Worm (Caenorhabditis elegans) whole organism, young adult: Measurements from ENCODE around the gene fce-2.

Experiments used
- C06A6.2 ChIP-seq: fragments of 200-800 bp; sonication (Bioruptor generic); conservative IDR thresholded peaks from 2 replicates; pipeline ENCODE4 v1.3.6; 2022; ENCODE audit warnings: missing genetic modification characterization, missing compliant biosample characterization
- D2030.7 ChIP-seq: fragments of 200-800 bp; sonication (Bioruptor generic); IDR thresholded peaks from 2 replicates; pipeline ENCODE4 v1.3.6; 2022; ENCODE audit warnings: missing genetic modification reagents, missing genetic modification characterization, missing compliant biosample characterization
- F33H1.4 ChIP-seq: fragments of 200-800 bp; sonication (Bioruptor generic); IDR thresholded peaks from 2 replicates; pipeline ENCODE4 v1.3.6; 2022; ENCODE audit warnings: missing genetic modification reagents, missing genetic modification characterization, missing compliant biosample characterization
- F37B4.10 ChIP-seq: fragments of 200-800 bp; sonication (Bioruptor generic); IDR thresholded peaks from 2 replicates; pipeline ENCODE4 v1.3.6; 2022; ENCODE audit warnings: missing genetic modification characterization, missing compliant biosample characterization
- F39B2.1 ChIP-seq: fragments of 200-800 bp; sonication (Bioruptor generic); IDR thresholded peaks from 2 replicates; pipeline ENCODE4 v1.3.6; 2022; ENCODE audit warnings: missing genetic modification reagents, missing genetic modification characterization, missing compliant biosample characterization
- F52B5.7 ChIP-seq: sonication (generic microtip); optimal IDR thresholded peaks from 2 replicates; lab custom pipeline; 2016; ENCODE audit warnings: mild to moderate bottlenecking, missing genetic modification characterization, missing compliant biosample characterization
- K11D2.4 ChIP-seq: fragments of 200-800 bp; sonication (Bioruptor generic); IDR thresholded peaks from 2 replicates; pipeline ENCODE4 v1.3.6; 2022; ENCODE audit warnings: missing genetic modification reagents, missing genetic modification characterization, missing compliant biosample characterization
- Y53G8AR.9 ChIP-seq: fragments of 200-800 bp; sonication (Bioruptor generic); conservative IDR thresholded peaks from 2 replicates; pipeline ENCODE4 v1.3.6; 2022; ENCODE audit warnings: missing genetic modification reagents, missing genetic modification characterization, missing compliant biosample characterization
- akir-1 ChIP-seq: fragments of 200-800 bp; sonication (Bioruptor generic); optimal IDR thresholded peaks from 2 replicates; lab custom pipeline; 2018; ENCODE audit warnings: mild to moderate bottlenecking, missing genetic modification characterization, moderate library complexity, missing compliant biosample characterization
- aptf-2 ChIP-seq: fragments of 200-800 bp; sonication (Bioruptor generic); conservative IDR thresholded peaks from 2 replicates; pipeline ENCODE4 v1.3.6; 2022; ENCODE audit warnings: missing genetic modification reagents, missing genetic modification characterization, missing compliant biosample characterization
- attf-5 ChIP-seq: fragments of 200-800 bp; sonication (Bioruptor generic); optimal IDR thresholded peaks from 2 replicates; lab custom pipeline; 2018; ENCODE audit warnings: mild to moderate bottlenecking, missing genetic modification characterization, missing compliant biosample characterization
- bed-2 ChIP-seq: fragments of 200-800 bp; sonication (Bioruptor generic); IDR thresholded peaks from 2 replicates; pipeline ENCODE4 v1.3.6; 2022; ENCODE audit warnings: missing genetic modification reagents, missing genetic modification characterization, missing compliant biosample characterization
- cebp-1 ChIP-seq, 2 experiments: fragments of 200-800 bp in 1 of 2; sonication (Bioruptor generic) in 1 of 2; sonication (generic microtip) in 1 of 2; IDR thresholded peaks in 1 of 2; optimal IDR thresholded peaks in 1 of 2; 2 replicates each; pipeline versions ENCODE4 v1.3.6 to Lab custom; 2017 to 2022; ENCODE audit warnings: missing compliant biosample characterization in 2 of 2, missing genetic modification characterization in 2 of 2, mild to moderate bottlenecking in 1 of 2, missing genetic modification reagents in 1 of 2, moderate library complexity in 1 of 2
- ceh-40 ChIP-seq: fragments of 200-800 bp; sonication (Bioruptor generic); IDR thresholded peaks from 2 replicates; pipeline ENCODE4 v1.3.6; 2022; ENCODE audit warnings: missing genetic modification characterization, missing compliant biosample characterization
- ceh-58 ChIP-seq: fragments of 200-800 bp; sonication (Bioruptor generic); IDR thresholded peaks from 2 replicates; pipeline ENCODE4 v1.3.6; 2022; ENCODE audit warnings: missing genetic modification characterization, missing compliant biosample characterization
- ceh-79 ChIP-seq: sonication (generic microtip); optimal IDR thresholded peaks from 2 replicates; lab custom pipeline; 2017; ENCODE audit warnings: mild to moderate bottlenecking, missing genetic modification characterization, missing compliant biosample characterization
- chd-7 ChIP-seq: sonication (generic microtip); optimal IDR thresholded peaks from 2 replicates; lab custom pipeline; 2016; ENCODE audit warnings: mild to moderate bottlenecking, missing genetic modification characterization, moderate library complexity, missing compliant biosample characterization
- dox-1 ChIP-seq: fragments of 200-800 bp; sonication (Bioruptor generic); IDR thresholded peaks from 2 replicates; pipeline ENCODE4 v1.3.6; 2022; ENCODE audit warnings: missing genetic modification reagents, missing genetic modification characterization, missing compliant biosample characterization
- efl-1 ChIP-seq: fragments of 150-350 bp; optimal IDR thresholded peaks from 2 replicates; lab custom pipeline; 2014; ENCODE audit warnings: missing biosample characterization, missing genetic modification reagents, missing genetic modification characterization
- egrh-3 ChIP-seq: fragments of 200-800 bp; sonication (Bioruptor generic); IDR thresholded peaks from 2 replicates; pipeline ENCODE4 v1.3.6; 2022; ENCODE audit warnings: missing genetic modification reagents, missing genetic modification characterization, missing compliant biosample characterization
- ets-4 ChIP-seq: fragments of 200-800 bp; sonication (Bioruptor generic); optimal IDR thresholded peaks from 2 replicates; lab custom pipeline; 2018; ENCODE audit warnings: mild to moderate bottlenecking, missing genetic modification characterization, missing compliant biosample characterization
- him-1 ChIP-seq: sonication (generic microtip); optimal IDR thresholded peaks from 2 replicates; lab custom pipeline; 2016; ENCODE audit warnings: missing genotype, missing genetic modification reagents, missing genetic modification characterization, missing compliant biosample characterization
- hlh-26 ChIP-seq: fragments of 200-800 bp; sonication (Bioruptor generic); conservative IDR thresholded peaks from 2 replicates; pipeline ENCODE4 v1.3.6; 2022; ENCODE audit warnings: missing genetic modification reagents, missing genetic modification characterization, missing compliant biosample characterization
- hmg-20 ChIP-seq: fragments of 200-800 bp; sonication (Bioruptor generic); IDR thresholded peaks from 2 replicates; pipeline ENCODE4 v1.3.6; 2022; ENCODE audit warnings: missing genetic modification reagents, missing genetic modification characterization, missing compliant biosample characterization
- lin-26 ChIP-seq: fragments of 200-800 bp; sonication (Bioruptor generic); IDR thresholded peaks from 2 replicates; pipeline ENCODE4 v1.3.6; 2022; ENCODE audit warnings: missing genetic modification reagents, missing genetic modification characterization, missing compliant biosample characterization
- lin-40 ChIP-seq: sonication (generic microtip); optimal IDR thresholded peaks from 2 replicates; lab custom pipeline; 2016; ENCODE audit warnings: missing genetic modification characterization, mild to moderate bottlenecking, missing compliant biosample characterization, missing genotype, missing genetic modification reagents
- lsl-1 ChIP-seq: fragments of 200-800 bp; sonication (Bioruptor generic); optimal IDR thresholded peaks from 2 replicates; lab custom pipeline; 2018; ENCODE audit warnings: mild to moderate bottlenecking, missing genetic modification characterization, moderate library complexity, missing compliant biosample characterization
- mcd-1 ChIP-seq: fragments of 200-800 bp; sonication (Bioruptor generic); IDR thresholded peaks from 2 replicates; pipeline ENCODE4 v1.3.6; 2022; ENCODE audit warnings: missing genetic modification reagents, missing genetic modification characterization, missing compliant biosample characterization
- nfya-2 ChIP-seq: fragments of 200-800 bp; sonication (Bioruptor generic); IDR thresholded peaks from 2 replicates; pipeline ENCODE4 v1.3.6; 2022; ENCODE audit warnings: missing genetic modification reagents, missing genetic modification characterization, missing compliant biosample characterization
- nhr-120 ChIP-seq: fragments of 200-800 bp; sonication (Bioruptor generic); IDR thresholded peaks from 2 replicates; pipeline ENCODE4 v1.3.6; 2022; ENCODE audit warnings: missing genetic modification characterization, missing compliant biosample characterization
- rcor-1 ChIP-seq: fragments of 200-800 bp; sonication (Bioruptor generic); IDR thresholded peaks from 2 replicates; pipeline ENCODE4 v1.3.6; 2022; ENCODE audit warnings: missing genetic modification reagents, missing genetic modification characterization, missing compliant biosample characterization
- repo-1 ChIP-seq: sonication (generic microtip); optimal IDR thresholded peaks from 2 replicates; lab custom pipeline; 2017; ENCODE audit warnings: mild to moderate bottlenecking, missing genetic modification characterization, missing compliant biosample characterization
- sea-2 ChIP-seq: fragments of 200-800 bp; sonication (Bioruptor generic); IDR thresholded peaks from 2 replicates; pipeline ENCODE4 v1.3.6; 2022; ENCODE audit warnings: missing genetic modification characterization, missing compliant biosample characterization
- snpc-1.3 ChIP-seq: sonication (generic microtip); optimal IDR thresholded peaks from 2 replicates; lab custom pipeline; 2017; ENCODE audit warnings: missing genetic modification characterization, mild to moderate bottlenecking, missing compliant biosample characterization, antibody characterized with exemption, moderate library complexity, missing genotype, missing genetic modification reagents; ENCODE audit not compliant: insufficient read depth
- tbp1 ChIP-seq: fragments of 200-800 bp; sonication (Bioruptor generic); optimal IDR thresholded peaks from 2 replicates; lab custom pipeline; 2018; ENCODE audit warnings: mild to moderate bottlenecking, missing genetic modification characterization, missing compliant biosample characterization
- unc-62 ChIP-seq: fragments of 150-350 bp; optimal IDR thresholded peaks from 2 replicates; lab custom pipeline; 2014; ENCODE audit warnings: missing biosample characterization, missing genetic modification reagents, missing genetic modification characterization
- zfh-2 ChIP-seq: fragments of 200-800 bp; sonication (Bioruptor generic); conservative IDR thresholded peaks from 2 replicates; pipeline ENCODE4 v1.3.6; 2022; ENCODE audit warnings: missing genetic modification reagents, missing genetic modification characterization, missing compliant biosample characterization
- ztf-22 ChIP-seq: fragments of 200-800 bp; sonication (Bioruptor generic); optimal IDR thresholded peaks from 2 replicates; lab custom pipeline; 2018; ENCODE audit warnings: mild to moderate bottlenecking, missing genetic modification characterization, moderate library complexity, missing compliant biosample characterization
- ztf-28 ChIP-seq: fragments of 200-800 bp; sonication (Bioruptor generic); IDR thresholded peaks from 2 replicates; pipeline ENCODE4 v1.3.6; 2022; ENCODE audit warnings: missing genetic modification reagents, missing genetic modification characterization, missing compliant biosample characterization

Gene fce-2

ce11 chrV:20393773-20394172, 31.3 kb upstream of the fce-2 start, which contains the start of gene cnc-7:
Gene cnc-7 (plus strand): TSS chrV:20394073.
- TF ChIP-seq ztf-28 (GFP tag; lab: Robert Waterston, UW) (no peak), nhr-120 (GFP tag; lab: Robert Waterston, UW) (no peak), snpc-1.3 (tag; lab: Kevin White, UChicago) (no peak), unc-62 (GFP tag; lab: Kevin White, UChicago) (no peak), lin-40 (tag; lab: Kevin White, UChicago) (no peak), ets-4 (GFP tag; lab: Kevin White, UChicago) (no peak), zfh-2 (GFP tag; lab: Robert Waterston, UW) (no peak), D2030.7 (GFP tag; lab: Robert Waterston, UW) (no peak), bed-2 (GFP tag; lab: Robert Waterston, UW) (no peak), egrh-3 (GFP tag; lab: Robert Waterston, UW) (no peak), nfya-2 (no peak), dox-1 (GFP tag; lab: Robert Waterston, UW) (no peak)

- peak; percentile 39; the same call in 1 of the 2 replicates for TF ChIP-seq egrh-3 (GFP tag; lab: Robert Waterston, UW)
- 0 out of 2 replicates have a peak, but pooled peaks have one; percentile 56 for TF ChIP-seq F37B4.10
- no peak for TF ChIP-seq efl-1 (GFP tag; lab: Kevin White, UChicago)
- 0 out of 2 replicates have a peak, but pooled peaks have one; percentile 11 for TF ChIP-seq mcd-1 (GFP tag; lab: Robert Waterston, UW)
- peak; percentile 82 for TF ChIP-seq zfh-2 (GFP tag; lab: Robert Waterston, UW)
- TF ChIP-seq cebp-1 (GFP tag; IDR thresholded peaks at IDR 0.05; lab: Robert Waterston, UW) = no peak
- TF ChIP-seq cebp-1 (tag; optimal IDR thresholded peaks at IDR 0.05; lab: Kevin White, UChicago) = peak; percentile 13
- no peak for TF ChIP-seq rcor-1 (GFP tag; lab: Robert Waterston, UW)
These were observed 25.5 kb upstream of the fce-2 start for ce11 chrV:20399532-20400068.

ce11 chrV:20402842-20403241, 22.3 kb upstream of the fce-2 start:
- no peak for TF ChIP-seq F33H1.4
- no peak for TF ChIP-seq lin-26 (GFP tag; lab: Robert Waterston, UW)
- TF ChIP-seq aptf-2 (GFP tag; lab: Robert Waterston, UW) = no peak
- TF ChIP-seq hlh-26 = no peak
- TF ChIP-seq attf-5 = no peak
- TF ChIP-seq hmg-20 (GFP tag; lab: Robert Waterston, UW) = no peak
- TF ChIP-seq ztf-22 (GFP tag; lab: Kevin White, UChicago) = no peak
- TF ChIP-seq chd-7 (tag; lab: Kevin White, UChicago) = no peak
- TF ChIP-seq C06A6.2 (GFP tag; lab: Robert Waterston, UW) = no peak
- no peak for TF ChIP-seq him-1 (tag; lab: Kevin White, UChicago)
- no peak for TF ChIP-seq repo-1 (tag; lab: Kevin White, UChicago)
- TF ChIP-seq Y53G8AR.9 (GFP tag; lab: Robert Waterston, UW) = no peak
- no peak for TF ChIP-seq bed-2 (GFP tag; lab: Robert Waterston, UW)
- no peak for TF ChIP-seq tbp1 (GFP tag; lab: Kevin White, UChicago)
- TF ChIP-seq efl-1 (GFP tag; lab: Kevin White, UChicago) = no peak

- TF ChIP-seq ceh-58 (no peak), sea-2 (GFP tag; lab: Robert Waterston, UW) (no peak), nhr-120 (GFP tag; lab: Robert Waterston, UW) (no peak), aptf-2 (GFP tag; lab: Robert Waterston, UW) (no peak), K11D2.4 (GFP tag; lab: Robert Waterston, UW) (no peak), ceh-79 (tag; lab: Kevin White, UChicago) (no peak), F39B2.1 (GFP tag; lab: Robert Waterston, UW) (no peak), lsl-1 (no peak), dox-1 (GFP tag; lab: Robert Waterston, UW) (no peak), ceh-40 (GFP tag; lab: Robert Waterston, UW) (no peak), F52B5.7 (tag; lab: Kevin White, UChicago) (no peak), akir-1 (no peak)
These were observed 18.3 kb upstream of the fce-2 start for ce11 chrV:20406817-20407216.
